Worm (Caenorhabditis elegans): ENCODE results near the gene B0432.10.

DNA sequence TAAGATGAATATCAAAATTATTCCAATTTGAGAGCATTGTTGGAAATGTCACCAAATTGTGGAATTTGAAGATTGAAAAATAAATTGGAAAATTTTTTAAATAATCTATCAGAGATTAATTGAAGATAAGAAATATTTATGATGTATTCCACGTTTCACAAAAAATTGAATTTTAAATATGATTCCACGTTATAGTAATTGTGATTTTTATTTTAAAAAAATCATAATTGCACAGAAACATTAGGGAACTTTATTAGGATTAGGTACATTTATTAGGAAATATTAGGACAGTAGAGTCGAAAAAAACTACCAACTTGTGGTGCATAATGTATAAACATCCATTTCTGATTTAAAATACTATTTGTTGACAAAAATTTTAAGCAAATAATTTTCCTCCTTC lies 8.5 kb upstream of the B0432.10 start, which contains the start of gene B0432.11:
- TF ChIP-seq him-1 (tag; optimal IDR thresholded peaks at IDR 0.05): no peak
- TF ChIP-seq W03F9.2 (tag; optimal IDR thresholded peaks at IDR 0.05): no peak
